Worm (Caenorhabditis elegans) whole organism, late embryonic: ENCODE measurements around the gene aakb-2.

ENCODE experiments used
- F13H6.1 ChIP-seq: sonication (generic microtip); optimal IDR thresholded peaks from 2 replicates; lab custom pipeline; 2016; ENCODE audit warnings: missing genetic modification characterization, missing compliant biosample characterization
- ceh-6 ChIP-seq: fragments of 200-800 bp; sonication (Bioruptor generic); optimal IDR thresholded peaks from 2 replicates; lab custom pipeline; 2018; ENCODE audit warnings: mild to moderate bottlenecking, missing genetic modification characterization, missing compliant biosample characterization
- elt-2 ChIP-seq: sonication (generic microtip); optimal IDR thresholded peaks from 2 replicates; lab custom pipeline; 2016; ENCODE audit warnings: missing genetic modification reagents, missing genetic modification characterization, missing compliant biosample characterization
- fax-1 ChIP-seq: sonication (generic microtip); optimal IDR thresholded peaks from 2 replicates; lab custom pipeline; 2016; ENCODE audit warnings: missing genotype, missing genetic modification characterization, missing compliant biosample characterization
- fkh-10 ChIP-seq: fragments of 150-350 bp; optimal IDR thresholded peaks from 2 replicates; lab custom pipeline; 2014; ENCODE audit warnings: missing biosample characterization, missing genetic modification reagents, missing genetic modification characterization
- lin-11 ChIP-seq: fragments of 200-800 bp; sonication (Bioruptor generic); optimal IDR thresholded peaks from 2 replicates; lab custom pipeline; 2018; ENCODE audit warnings: mild to moderate bottlenecking, missing genetic modification characterization, missing compliant biosample characterization
- nfya-1 ChIP-seq: sonication (generic microtip); optimal IDR thresholded peaks from 2 replicates; lab custom pipeline; 2017; ENCODE audit warnings: missing genetic modification characterization, mild to moderate bottlenecking, missing compliant biosample characterization, antibody characterized with exemption, moderate library complexity
- npax-4 ChIP-seq: sonication (generic microtip); optimal IDR thresholded peaks from 2 replicates; lab custom pipeline; 2016; ENCODE audit warnings: missing genetic modification characterization, missing compliant biosample characterization
- pax-1 ChIP-seq: fragments of 150-350 bp; optimal IDR thresholded peaks from 2 replicates; lab custom pipeline; 2014; ENCODE audit warnings: missing biosample characterization, missing genetic modification characterization
- tbx-2 ChIP-seq: sonication (generic microtip); optimal IDR thresholded peaks from 2 replicates; lab custom pipeline; 2016; ENCODE audit warnings: missing genetic modification characterization, missing compliant biosample characterization
- unc-86 ChIP-seq: sonication (generic microtip); optimal IDR thresholded peaks from 2 replicates; lab custom pipeline; 2016; ENCODE audit warnings: missing genetic modification characterization, missing compliant biosample characterization
- ztf-16 ChIP-seq: sonication (generic microtip); optimal IDR thresholded peaks from 2 replicates; lab custom pipeline; 2017; ENCODE audit warnings: missing genetic modification characterization, missing compliant biosample characterization

- no peak for TF ChIP-seq nfya-1 (tag; lab: Kevin White, UChicago)
- no peak for TF ChIP-seq unc-86 (tag; lab: Kevin White, UChicago)
- no peak for TF ChIP-seq F13H6.1 (tag; lab: Kevin White, UChicago)
- no peak for TF ChIP-seq ceh-6 (GFP tag; lab: Kevin White, UChicago)
- no peak for TF ChIP-seq elt-2 (tag; lab: Kevin White, UChicago)
- no peak for TF ChIP-seq tbx-2 (tag; lab: Kevin White, UChicago)
- no peak for TF ChIP-seq fax-1
- no peak for TF ChIP-seq fkh-10 (GFP tag; lab: Kevin White, UChicago)
- no peak for TF ChIP-seq pax-1
- TF ChIP-seq npax-4, result no peak
- TF ChIP-seq ztf-16, result no peak
- no peak for TF ChIP-seq lin-11
These were observed 5.0 kb upstream of the aakb-2 start, which contains the start of gene elo-8 for ce11 chrIII:11231969-11232368.
